Worm (Caenorhabditis elegans): ENCODE results near the gene C08H9.16.

C08H9.16 gene

DNA sequence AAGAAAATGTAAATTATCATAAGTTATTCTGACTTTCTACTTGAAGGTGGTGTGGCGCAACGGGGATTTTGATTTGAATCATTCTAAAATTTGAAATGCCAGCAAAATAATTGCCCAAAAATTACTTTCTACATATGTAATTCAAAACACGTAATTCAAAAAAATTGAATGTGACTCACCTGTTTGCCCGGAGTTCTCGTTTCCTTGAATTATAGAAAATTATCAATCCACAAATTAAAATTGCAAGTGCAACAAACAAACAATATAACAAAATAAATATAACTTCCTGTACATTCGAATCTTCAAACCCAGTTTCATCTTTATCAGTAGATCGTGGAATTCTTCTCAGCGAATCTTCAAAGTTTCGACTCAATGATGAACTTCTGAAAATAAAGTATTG lies 24.4 kb upstream of the C08H9.16 start:
- TF ChIP-seq klf-2 (GFP tag; conservative IDR thresholded peaks at IDR 0.05) (no peak), flt-1 (GFP tag; IDR thresholded peaks at IDR 0.05) (no peak), ref-1 (GFP tag; conservative IDR thresholded peaks at IDR 0.05) (no peak), tab-1 (GFP tag; IDR thresholded peaks at IDR 0.05) (no peak), T22C8.4 (GFP tag; IDR thresholded peaks at IDR 0.05) (no peak), ztf-23 (GFP tag; IDR thresholded peaks at IDR 0.05) (no peak), ztf-29 (GFP tag; IDR thresholded peaks at IDR 0.05) (no peak), cog-1 (tag; optimal IDR thresholded peaks at IDR 0.05) (no peak), med-1 (GFP tag; optimal IDR thresholded peaks at IDR 0.05; ENCODE audit: insufficient read depth) (no peak)

- TF ChIP-seq flt-1 (GFP tag; IDR thresholded peaks at IDR 0.05) (no peak), T22C8.4 (GFP tag; IDR thresholded peaks at IDR 0.05) (no peak), tab-1 (GFP tag; IDR thresholded peaks at IDR 0.05) (no peak), klf-2 (GFP tag; conservative IDR thresholded peaks at IDR 0.05) (no peak), med-1 (GFP tag; optimal IDR thresholded peaks at IDR 0.05; ENCODE audit: insufficient read depth) (no peak), ztf-23 (GFP tag; IDR thresholded peaks at IDR 0.05) (no peak), cog-1 (tag; optimal IDR thresholded peaks at IDR 0.05) (no peak), ref-1 (GFP tag; conservative IDR thresholded peaks at IDR 0.05) (no peak)
Measured at ce11 chrII:9868698-9869097, 23.9 kb upstream of the C08H9.16 start, which contains the start of gene old-1. Gene old-1 (minus strand): TSS chrII:9868747.

DNA sequence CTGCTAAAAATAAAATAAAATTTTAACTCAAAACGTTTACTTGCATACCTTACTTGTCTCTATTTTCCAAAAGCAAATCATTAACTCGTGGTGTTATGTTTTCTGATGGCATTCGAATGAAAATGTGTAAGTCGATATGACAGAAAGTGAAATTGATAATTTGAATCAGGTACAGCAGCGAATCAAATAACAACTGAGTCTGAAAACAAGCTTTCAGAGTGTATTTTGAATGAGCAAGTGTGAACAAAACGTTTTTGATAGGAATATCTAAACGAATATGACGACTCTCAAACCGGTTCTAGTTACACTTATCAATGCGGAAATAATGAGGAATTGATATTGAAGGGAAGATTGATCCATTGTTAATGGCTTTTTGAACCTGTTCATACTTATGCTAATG lies 21.5 kb upstream of the C08H9.16 start, which contains the start of gene chil-7:
TSS of gene chil-7 (minus strand) at position 112 of the 400 bp plus-strand sequence.
- TF ChIP-seq ztf-29 (GFP tag; IDR thresholded peaks at IDR 0.05): no peak
- no peak for TF ChIP-seq klf-2 (GFP tag; conservative IDR thresholded peaks at IDR 0.05)
- no peak for TF ChIP-seq med-1 (GFP tag; optimal IDR thresholded peaks at IDR 0.05; ENCODE audit: insufficient read depth)
- no peak for TF ChIP-seq ztf-23 (GFP tag; IDR thresholded peaks at IDR 0.05)
- no peak for TF ChIP-seq cog-1 (tag; optimal IDR thresholded peaks at IDR 0.05)
- no peak for TF ChIP-seq tab-1 (GFP tag; IDR thresholded peaks at IDR 0.05)
- TF ChIP-seq flt-1 (GFP tag; IDR thresholded peaks at IDR 0.05): no peak
- TF ChIP-seq ref-1 (GFP tag; conservative IDR thresholded peaks at IDR 0.05): no peak
- TF ChIP-seq T22C8.4 (GFP tag; IDR thresholded peaks at IDR 0.05): no peak

DNA sequence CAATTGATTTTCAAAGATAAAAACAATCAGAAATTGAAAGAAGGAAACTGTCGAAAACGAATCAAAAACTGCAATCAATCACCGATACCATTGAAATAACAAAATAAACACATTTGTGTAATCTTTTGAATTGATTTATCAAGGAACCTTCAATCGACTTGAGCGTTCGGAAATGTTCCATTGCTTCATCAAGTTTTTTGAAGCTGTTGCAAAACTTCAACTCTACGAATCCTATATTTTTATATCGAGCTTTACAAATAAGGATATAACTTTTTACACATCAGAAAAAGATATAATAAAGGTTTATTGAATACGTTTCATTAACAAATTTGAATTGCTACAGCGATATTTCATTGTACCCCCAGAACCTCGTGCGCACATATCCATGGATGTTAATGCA lies 19.6 kb upstream of the C08H9.16 start, which contains the start of gene chil-8:
TSS of gene chil-8 (minus strand) at position 101 of the 400 bp plus-strand sequence.
- TF ChIP-seq ztf-29 (GFP tag; IDR thresholded peaks at IDR 0.05) (no peak), ref-1 (GFP tag; conservative IDR thresholded peaks at IDR 0.05) (no peak), cog-1 (tag; optimal IDR thresholded peaks at IDR 0.05) (no peak), med-1 (GFP tag; optimal IDR thresholded peaks at IDR 0.05; ENCODE audit: insufficient read depth) (no peak), tab-1 (GFP tag; IDR thresholded peaks at IDR 0.05) (no peak), flt-1 (GFP tag; IDR thresholded peaks at IDR 0.05) (no peak), klf-2 (GFP tag; conservative IDR thresholded peaks at IDR 0.05) (no peak), ztf-23 (GFP tag; IDR thresholded peaks at IDR 0.05) (no peak), T22C8.4 (GFP tag; IDR thresholded peaks at IDR 0.05) (no peak)

ce11 chrII:9874508-9875229 lies 17.9 kb upstream of the C08H9.16 start, which contains the start of the genes chil-2 and ctsa-3.2:
Gene chil-2 (minus strand): TSS chrII:9874608.
Gene ctsa-3.2 (plus strand): TSS chrII:9875179.
- TF ChIP-seq T22C8.4 (GFP tag; IDR thresholded peaks at IDR 0.05) (no peak), ztf-29 (GFP tag; IDR thresholded peaks at IDR 0.05) (no peak), flt-1 (GFP tag; IDR thresholded peaks at IDR 0.05) (no peak)

- TF ChIP-seq cog-1 (tag; optimal IDR thresholded peaks at IDR 0.05): no peak
- TF ChIP-seq T22C8.4 (GFP tag; IDR thresholded peaks at IDR 0.05): no peak
- no peak for TF ChIP-seq ztf-29 (GFP tag; IDR thresholded peaks at IDR 0.05)
- TF ChIP-seq tab-1 (GFP tag; IDR thresholded peaks at IDR 0.05): no peak
- no peak for TF ChIP-seq ref-1 (GFP tag; conservative IDR thresholded peaks at IDR 0.05)
- no peak for TF ChIP-seq flt-1 (GFP tag; IDR thresholded peaks at IDR 0.05)
- TF ChIP-seq ztf-23 (GFP tag; IDR thresholded peaks at IDR 0.05): no peak
- TF ChIP-seq klf-2 (GFP tag; conservative IDR thresholded peaks at IDR 0.05): no peak
Measured at ce11 chrII:9879815-9880214, 12.8 kb upstream of the C08H9.16 start.

- TF ChIP-seq tab-1 (GFP tag; IDR thresholded peaks at IDR 0.05): no peak
- no peak for TF ChIP-seq ztf-29 (GFP tag; IDR thresholded peaks at IDR 0.05)
- no peak for TF ChIP-seq med-1 (GFP tag; optimal IDR thresholded peaks at IDR 0.05; ENCODE audit: insufficient read depth)
- TF ChIP-seq flt-1 (GFP tag; IDR thresholded peaks at IDR 0.05): no peak
- TF ChIP-seq ref-1 (GFP tag; conservative IDR thresholded peaks at IDR 0.05): no peak
- no peak for TF ChIP-seq ztf-23 (GFP tag; IDR thresholded peaks at IDR 0.05)
- TF ChIP-seq klf-2 (GFP tag; conservative IDR thresholded peaks at IDR 0.05): no peak
- TF ChIP-seq T22C8.4 (GFP tag; IDR thresholded peaks at IDR 0.05): no peak
- TF ChIP-seq cog-1 (tag; optimal IDR thresholded peaks at IDR 0.05): no peak
Measured at ce11 chrII:9880826-9881225, 11.8 kb upstream of the C08H9.16 start, which contains the start of gene C08H9.15. Gene C08H9.15 (plus strand): TSS chrII:9881193.

ce11 chrII:9886216-9886615 lies 6.4 kb upstream of the C08H9.16 start, which contains the start of gene algn-8:
Gene algn-8 (minus strand): TSS chrII:9886442.
- TF ChIP-seq flt-1 (GFP tag; IDR thresholded peaks at IDR 0.05): no peak
- TF ChIP-seq klf-2 (GFP tag; conservative IDR thresholded peaks at IDR 0.05): no peak
- TF ChIP-seq med-1 (GFP tag; optimal IDR thresholded peaks at IDR 0.05; ENCODE audit: insufficient read depth): no peak
- no peak for TF ChIP-seq T22C8.4 (GFP tag; IDR thresholded peaks at IDR 0.05)
- TF ChIP-seq tab-1 (GFP tag; IDR thresholded peaks at IDR 0.05): no peak
- TF ChIP-seq cog-1 (tag; optimal IDR thresholded peaks at IDR 0.05): no peak
- TF ChIP-seq ztf-23 (GFP tag; IDR thresholded peaks at IDR 0.05): no peak
- TF ChIP-seq ztf-29 (GFP tag; IDR thresholded peaks at IDR 0.05): no peak
- no peak for TF ChIP-seq ref-1 (GFP tag; conservative IDR thresholded peaks at IDR 0.05)

- TF ChIP-seq ztf-29 (GFP tag; IDR thresholded peaks at IDR 0.05) (no peak), med-1 (GFP tag; optimal IDR thresholded peaks at IDR 0.05; ENCODE audit: insufficient read depth) (no peak)
Measured at ce11 chrII:9888549-9888948, 4.0 kb upstream of the C08H9.16 start.

Measured in whole organism, midembryonic.